Worm (Caenorhabditis elegans): ENCODE data around the gene pals-26.

ce11 chrIII:4349799-4350198 is 25.2 kb upstream of the pals-26 start, which contains the start of gene B0285.6:
- TF ChIP-seq ama-1 (optimal IDR thresholded peaks at IDR 0.05) (no peak), elt-2 (tag; optimal IDR thresholded peaks at IDR 0.05) (no peak), ZK546.5 (tag; optimal IDR thresholded peaks at IDR 0.05) (no peak)

Data from whole organism, L3 larva.